Fruit fly (Drosophila melanogaster): ENCODE results near the gene rept.
A peak's percentile ranks its signal among the peaks of the same experiment; 100 is the strongest.

rept gene

dm6 chr3L:19264141-19264487, 9.0 kb downstream of the rept start, which contains the start of gene Max (continued):
- no peak for TF ChIP-seq usp (GFP tag; optimal IDR thresholded peaks at IDR 0.05)
- TF ChIP-seq CG9876 (GFP tag; optimal IDR thresholded peaks at IDR 0.05): no peak
- TF ChIP-seq CG16815 (GFP tag; optimal IDR thresholded peaks at IDR 0.05): no peak
- TF ChIP-seq CG17328 (GFP tag; IDR thresholded peaks at IDR 0.05): peak; percentile 76
- TF ChIP-seq pum (GFP tag; optimal IDR thresholded peaks at IDR 0.05): no peak
- no peak for TF ChIP-seq CG10431 (GFP tag; optimal IDR thresholded peaks at IDR 0.05)
- peak; percentile 90 for TF ChIP-seq MBD-R2 (GFP tag; IDR thresholded peaks at IDR 0.05)
- peak; percentile 77 for TF ChIP-seq stwl (tag; optimal IDR thresholded peaks at IDR 0.05)
- peak; percentile 58; the same call in 1 of the 3 replicates for TF ChIP-seq CG11695 (GFP tag; IDR thresholded peaks at IDR 0.05)
- peak in 1 of 2 experiments; percentile 31 for TF ChIP-seq crp (GFP tag; optimal IDR thresholded peaks at IDR 0.05)
- TF ChIP-seq Bteb2 (GFP tag; optimal IDR thresholded peaks at IDR 0.05): no peak
- TF ChIP-seq ind (GFP tag; optimal IDR thresholded peaks at IDR 0.05): peak; percentile 63
- TF ChIP-seq CG17385 (GFP tag; optimal IDR thresholded peaks at IDR 0.05): peak; percentile 72
- TF ChIP-seq pb (GFP tag; optimal IDR thresholded peaks at IDR 0.05): no peak
- no peak for TF ChIP-seq cg (GFP tag; optimal IDR thresholded peaks at IDR 0.05)
- peak; percentile 40; the same call in 1 of the 2 replicates for TF ChIP-seq Oaz (GFP tag; IDR thresholded peaks at IDR 0.05)
- TF ChIP-seq ttk (GFP tag; IDR thresholded peaks at IDR 0.05): 0 out of 2 replicates have a peak, but pooled peaks have one; percentile 31
- no peak for TF ChIP-seq eyg (GFP tag; optimal IDR thresholded peaks at IDR 0.05)
- no peak for TF ChIP-seq gro (GFP tag; optimal IDR thresholded peaks at IDR 0.05)
- no peak for TF ChIP-seq CTCF (GFP tag; optimal IDR thresholded peaks at IDR 0.05)
- TF ChIP-seq tin (GFP tag; optimal IDR thresholded peaks at IDR 0.05): peak; percentile 58
- TF ChIP-seq CG17186 (GFP tag; optimal IDR thresholded peaks at IDR 0.05): peak; percentile 24
- peak; percentile 52 for TF ChIP-seq CG2875 (GFP tag; optimal IDR thresholded peaks at IDR 0.05)
- peak; percentile 47 for TF ChIP-seq Oli (tag; optimal IDR thresholded peaks at IDR 0.05)
- peak; percentile 79 for TF ChIP-seq NfI (GFP tag; optimal IDR thresholded peaks at IDR 0.05)
- TF ChIP-seq Aef1 (GFP tag; IDR thresholded peaks at IDR 0.05): peak; percentile 67
- TF ChIP-seq en (GFP tag; optimal IDR thresholded peaks at IDR 0.05): no peak
- peak; percentile 79 for TF ChIP-seq CG3847 (GFP tag; IDR thresholded peaks at IDR 0.05)
- TF ChIP-seq Ravus (GFP tag; IDR thresholded peaks at IDR 0.05): peak; percentile 22; the same call in 1 of the 2 replicates
- peak; percentile 52; the same call in 1 of the 2 replicates for TF ChIP-seq Awh (GFP tag; IDR thresholded peaks at IDR 0.05)
- TF ChIP-seq NC2β (GFP tag; optimal IDR thresholded peaks at IDR 0.05): no peak
- peak in 1 of 2 experiments; percentile 96 for TF ChIP-seq Hr78 (GFP tag; optimal IDR thresholded peaks at IDR 0.05)
- peak; percentile 7 for TF ChIP-seq HLH54F (GFP tag; optimal IDR thresholded peaks at IDR 0.05)
- peak; percentile 53 for TF ChIP-seq Nf-YB (GFP tag; optimal IDR thresholded peaks at IDR 0.05)
- peak; percentile 36 for TF ChIP-seq Mad (GFP tag; optimal IDR thresholded peaks at IDR 0.05)
- no peak for TF ChIP-seq CG1647 (GFP tag; optimal IDR thresholded peaks at IDR 0.05)
- TF ChIP-seq CG31224 (GFP tag; IDR thresholded peaks at IDR 0.05): peak; percentile 47; the same call in 1 of the 2 replicates
- TF ChIP-seq CG32532 (GFP tag; IDR thresholded peaks at IDR 0.05): peak; percentile 84
- TF ChIP-seq Hr51 (GFP tag; optimal IDR thresholded peaks at IDR 0.05): peak in 1 of 2 experiments; percentile 82
- TF ChIP-seq CG4424 (GFP tag; optimal IDR thresholded peaks at IDR 0.05): peak; percentile 60
- peak; percentile 8 for TF ChIP-seq bigmax (GFP tag; optimal IDR thresholded peaks at IDR 0.05)
- no peak for TF ChIP-seq NC2α (GFP tag; optimal IDR thresholded peaks at IDR 0.05)
- no peak for TF ChIP-seq Bgb (GFP tag; IDR thresholded peaks at IDR 0.05; ENCODE audit: partially characterized antibody)
- TF ChIP-seq Side (GFP tag; optimal IDR thresholded peaks at IDR 0.05): no peak
- TF ChIP-seq CG5180 (GFP tag; optimal IDR thresholded peaks at IDR 0.05): no peak
- no peak for TF ChIP-seq CG3065 (GFP tag; optimal IDR thresholded peaks at IDR 0.05)
- no peak for TF ChIP-seq HmgD (GFP tag; optimal IDR thresholded peaks at IDR 0.05)
- TF ChIP-seq D (optimal IDR thresholded peaks at IDR 0.05): no peak
- TF ChIP-seq D (GFP tag; optimal IDR thresholded peaks at IDR 0.05): no peak
- TF ChIP-seq lov (optimal IDR thresholded peaks at IDR 0.05): no peak
- TF ChIP-seq lov (GFP tag; IDR thresholded peaks at IDR 0.05): 0 out of 3 replicates have a peak, but pooled peaks have one; percentile 32
- no peak for TF ChIP-seq CG31388 (GFP tag; optimal IDR thresholded peaks at IDR 0.05)

All from whole organism, embryonic.